Fruit fly (Drosophila melanogaster): ENCODE data around the gene Diedel2.

DNA sequence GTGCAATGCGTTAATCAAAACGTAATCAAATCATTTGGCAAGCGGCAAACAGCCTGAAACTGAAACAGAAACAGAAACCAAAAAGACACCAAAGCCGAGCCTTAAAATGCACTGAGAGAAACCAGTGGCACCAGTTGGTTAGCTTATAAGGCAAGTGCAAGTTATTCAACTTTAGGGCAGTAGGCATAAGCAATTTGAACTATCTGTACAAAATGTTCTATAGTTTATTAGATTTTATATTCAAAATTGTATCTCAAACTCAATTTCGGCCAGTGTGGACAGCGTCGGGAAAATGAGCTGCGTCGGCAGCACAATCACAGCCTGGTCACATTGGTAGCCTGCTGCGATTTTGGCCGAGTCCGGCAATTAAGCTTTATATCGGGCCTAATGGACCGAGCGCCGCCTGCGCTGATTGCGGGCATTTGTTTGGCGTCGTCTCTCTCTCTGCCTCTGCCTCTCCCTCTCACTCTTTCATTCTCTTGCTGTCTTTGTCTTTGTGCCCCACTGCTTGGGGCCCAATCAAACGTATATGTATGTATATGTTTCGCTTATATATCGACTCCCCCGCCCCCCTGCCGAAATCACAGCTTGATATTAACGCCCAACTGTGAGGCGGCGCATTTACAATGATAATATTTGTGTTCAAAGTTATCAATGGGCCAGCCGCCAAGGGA is 41.1 kb upstream of the Diedel2 start:
- TF ChIP-seq Hr38 (GFP tag; optimal IDR thresholded peaks at IDR 0.05) (no peak), OdsH (GFP tag; optimal IDR thresholded peaks at IDR 0.05) (peak; percentile 70), CG16779 (tag; optimal IDR thresholded peaks at IDR 0.05) (no peak), CG32006 (GFP tag; optimal IDR thresholded peaks at IDR 0.05) (peak; percentile 72), CG34406 (GFP tag; optimal IDR thresholded peaks at IDR 0.05) (peak; percentile 76), Ets21C (GFP tag; optimal IDR thresholded peaks at IDR 0.05) (peak; percentile 86)
